Worm (Caenorhabditis elegans) whole organism, young adult: ENCODE results near the gene praf-3.

Experiments used
- F10E7.11 ChIP-seq: sonication (generic microtip); optimal IDR thresholded peaks from 2 replicates; lab custom pipeline; 2017; ENCODE audit warnings: mild to moderate bottlenecking, missing genetic modification characterization, moderate library complexity, missing compliant biosample characterization
- F22D6.2 ChIP-seq: sonication (generic microtip); optimal IDR thresholded peaks from 2 replicates; lab custom pipeline; 2016; ENCODE audit warnings: mild to moderate bottlenecking, missing genetic modification characterization, missing compliant biosample characterization
- F33H1.4 ChIP-seq: fragments of 200-800 bp; sonication (Bioruptor generic); IDR thresholded peaks from 2 replicates; pipeline ENCODE4 v1.3.6; 2022; ENCODE audit warnings: missing genetic modification reagents, missing genetic modification characterization, missing compliant biosample characterization
- F39B2.1 ChIP-seq: fragments of 200-800 bp; sonication (Bioruptor generic); IDR thresholded peaks from 2 replicates; pipeline ENCODE4 v1.3.6; 2022; ENCODE audit warnings: missing genetic modification reagents, missing genetic modification characterization, missing compliant biosample characterization
- K12H6.12 ChIP-seq: fragments of 200-800 bp; sonication (Bioruptor generic); optimal IDR thresholded peaks from 2 replicates; lab custom pipeline; 2018; ENCODE audit warnings: mild to moderate bottlenecking, missing genetic modification characterization, missing compliant biosample characterization
- T26A5.8 ChIP-seq: sonication (generic microtip); optimal IDR thresholded peaks from 2 replicates; lab custom pipeline; 2016; ENCODE audit warnings: missing genetic modification characterization, missing compliant biosample characterization
- Y53G8AR.9 ChIP-seq: fragments of 200-800 bp; sonication (Bioruptor generic); conservative IDR thresholded peaks from 2 replicates; pipeline ENCODE4 v1.3.6; 2022; ENCODE audit warnings: missing genetic modification reagents, missing genetic modification characterization, missing compliant biosample characterization
- Y56A3A.18 ChIP-seq: fragments of 200-800 bp; sonication (Bioruptor generic); IDR thresholded peaks from 2 replicates; pipeline ENCODE4 v1.3.6; 2022; ENCODE audit warnings: missing genetic modification reagents, missing genetic modification characterization, missing compliant biosample characterization
- Y67H2A.10 ChIP-seq: fragments of 200-800 bp; sonication (Bioruptor generic); conservative IDR thresholded peaks from 2 replicates; pipeline ENCODE4 v1.3.6; 2022; ENCODE audit warnings: missing genetic modification reagents, missing genetic modification characterization, missing compliant biosample characterization
- ama-1 ChIP-seq, 3 experiments: fragments of 150-350 bp in 1 of 3; sonication (generic microtip) in 2 of 3; optimal IDR thresholded peaks; 2 replicates each; lab custom pipeline; 2014 to 2018; ENCODE audit warnings: missing biosample characterization in 2 of 3, missing genetic modification characterization in 2 of 3, missing genetic modification reagents in 2 of 3
- atf-7 ChIP-seq: sonication (generic microtip); optimal IDR thresholded peaks from 2 replicates; lab custom pipeline; 2017; ENCODE audit warnings: mild to moderate bottlenecking, missing genetic modification characterization, missing compliant biosample characterization
- attf-3 ChIP-seq: fragments of 200-800 bp; sonication (Bioruptor generic); conservative IDR thresholded peaks from 2 replicates; pipeline ENCODE4 v1.3.6; 2022; ENCODE audit warnings: missing genetic modification reagents, missing genetic modification characterization, missing compliant biosample characterization
- attf-5 ChIP-seq: fragments of 200-800 bp; sonication (Bioruptor generic); optimal IDR thresholded peaks from 2 replicates; lab custom pipeline; 2018; ENCODE audit warnings: mild to moderate bottlenecking, missing genetic modification characterization, missing compliant biosample characterization
- bed-2 ChIP-seq: fragments of 200-800 bp; sonication (Bioruptor generic); IDR thresholded peaks from 2 replicates; pipeline ENCODE4 v1.3.6; 2022; ENCODE audit warnings: missing genetic modification reagents, missing genetic modification characterization, missing compliant biosample characterization
- cebp-1 ChIP-seq, 2 experiments: fragments of 200-800 bp in 1 of 2; sonication (Bioruptor generic) in 1 of 2; sonication (generic microtip) in 1 of 2; IDR thresholded peaks in 1 of 2; optimal IDR thresholded peaks in 1 of 2; 2 replicates each; pipeline versions ENCODE4 v1.3.6 to Lab custom; 2017 to 2022; ENCODE audit warnings: missing compliant biosample characterization in 2 of 2, missing genetic modification characterization in 2 of 2, mild to moderate bottlenecking in 1 of 2, missing genetic modification reagents in 1 of 2, moderate library complexity in 1 of 2
- ceh-27 ChIP-seq: fragments of 200-800 bp; sonication (Bioruptor generic); optimal IDR thresholded peaks from 2 replicates; lab custom pipeline; 2018; ENCODE audit warnings: mild to moderate bottlenecking, missing genetic modification characterization, moderate library complexity, missing compliant biosample characterization
- ceh-91 ChIP-seq: fragments of 200-800 bp; sonication (Bioruptor generic); IDR thresholded peaks from 2 replicates; pipeline ENCODE4 v1.3.6; 2022; ENCODE audit warnings: missing genetic modification reagents, missing genetic modification characterization, missing compliant biosample characterization
- dox-1 ChIP-seq: fragments of 200-800 bp; sonication (Bioruptor generic); IDR thresholded peaks from 2 replicates; pipeline ENCODE4 v1.3.6; 2022; ENCODE audit warnings: missing genetic modification reagents, missing genetic modification characterization, missing compliant biosample characterization
- dpl-1 ChIP-seq: fragments of 150-350 bp; optimal IDR thresholded peaks from 2 replicates; lab custom pipeline; 2014; ENCODE audit warnings: missing biosample characterization, missing genetic modification reagents, missing genetic modification characterization
- egl-18 ChIP-seq: fragments of 200-800 bp; sonication (Bioruptor generic); IDR thresholded peaks from 2 replicates; pipeline ENCODE4 v1.3.6; 2022; ENCODE audit warnings: missing genetic modification reagents, missing genetic modification characterization, missing compliant biosample characterization
- egl-44 ChIP-seq: fragments of 200-800 bp; sonication (Bioruptor generic); IDR thresholded peaks from 2 replicates; pipeline ENCODE4 v1.3.6; 2022; ENCODE audit warnings: missing genetic modification reagents, missing genetic modification characterization, missing compliant biosample characterization
- egrh-3 ChIP-seq: fragments of 200-800 bp; sonication (Bioruptor generic); IDR thresholded peaks from 2 replicates; pipeline ENCODE4 v1.3.6; 2022; ENCODE audit warnings: missing genetic modification reagents, missing genetic modification characterization, missing compliant biosample characterization
- gei-17 ChIP-seq: fragments of 200-800 bp; sonication (Bioruptor generic); optimal IDR thresholded peaks from 2 replicates; lab custom pipeline; 2018; ENCODE audit warnings: mild to moderate bottlenecking, missing genetic modification characterization, missing compliant biosample characterization
- hlh-12 ChIP-seq: sonication (generic microtip); optimal IDR thresholded peaks from 2 replicates; lab custom pipeline; 2016; ENCODE audit warnings: missing genetic modification characterization, missing compliant biosample characterization
- let-607 ChIP-seq, 2 experiments: fragments of 200-800 bp in 1 of 2; sonication (Bioruptor generic) in 1 of 2; sonication (generic microtip) in 1 of 2; optimal IDR thresholded peaks; 2 replicates each; lab custom pipeline; 2016 to 2018; ENCODE audit warnings: mild to moderate bottlenecking in 2 of 2, missing compliant biosample characterization in 2 of 2, missing genetic modification characterization in 2 of 2, moderate library complexity in 2 of 2, missing genotype in 1 of 2
- lin-54 ChIP-seq: fragments of 200-800 bp; sonication (Bioruptor generic); optimal IDR thresholded peaks from 2 replicates; lab custom pipeline; 2018; ENCODE audit warnings: mild to moderate bottlenecking, missing genetic modification characterization, missing compliant biosample characterization
- lir-1 ChIP-seq: fragments of 200-800 bp; sonication (Bioruptor generic); conservative IDR thresholded peaks from 2 replicates; pipeline ENCODE4 v1.3.6; 2022; ENCODE audit warnings: missing genetic modification reagents, missing genetic modification characterization, missing compliant biosample characterization
- lsl-1 ChIP-seq: fragments of 200-800 bp; sonication (Bioruptor generic); optimal IDR thresholded peaks from 2 replicates; lab custom pipeline; 2018; ENCODE audit warnings: mild to moderate bottlenecking, missing genetic modification characterization, moderate library complexity, missing compliant biosample characterization
- madf-3 ChIP-seq: fragments of 200-800 bp; sonication (Bioruptor generic); IDR thresholded peaks from 2 replicates; pipeline ENCODE4 v1.3.6; 2022; ENCODE audit warnings: missing genetic modification reagents, missing genetic modification characterization, missing compliant biosample characterization
- mcd-1 ChIP-seq: fragments of 200-800 bp; sonication (Bioruptor generic); IDR thresholded peaks from 2 replicates; pipeline ENCODE4 v1.3.6; 2022; ENCODE audit warnings: missing genetic modification reagents, missing genetic modification characterization, missing compliant biosample characterization
- mxl-1 ChIP-seq: sonication (generic microtip); optimal IDR thresholded peaks from 2 replicates; lab custom pipeline; 2016; ENCODE audit warnings: missing genetic modification characterization, missing compliant biosample characterization
- nfyb-1 ChIP-seq: fragments of 200-800 bp; sonication (Bioruptor generic); IDR thresholded peaks from 2 replicates; pipeline ENCODE4 v1.3.6; 2022; ENCODE audit warnings: missing genetic modification reagents, missing genetic modification characterization, missing compliant biosample characterization
- nhr-27 ChIP-seq: fragments of 200-800 bp; sonication (Bioruptor generic); optimal IDR thresholded peaks from 2 replicates; lab custom pipeline; 2018; ENCODE audit warnings: mild to moderate bottlenecking, missing genetic modification characterization, moderate library complexity, missing compliant biosample characterization
- nhr-90 ChIP-seq: sonication (generic microtip); optimal IDR thresholded peaks from 2 replicates; lab custom pipeline; 2016; ENCODE audit warnings: missing genotype, mild to moderate bottlenecking, missing genetic modification characterization, missing compliant biosample characterization
- pbrm-1 ChIP-seq: fragments of 200-800 bp; sonication (Bioruptor generic); IDR thresholded peaks from 2 replicates; pipeline ENCODE4 v1.3.6; 2022; ENCODE audit warnings: missing genetic modification reagents, missing genetic modification characterization, missing compliant biosample characterization
- repo-1 ChIP-seq: sonication (generic microtip); optimal IDR thresholded peaks from 2 replicates; lab custom pipeline; 2017; ENCODE audit warnings: mild to moderate bottlenecking, missing genetic modification characterization, missing compliant biosample characterization
- sea-2 ChIP-seq: fragments of 200-800 bp; sonication (Bioruptor generic); IDR thresholded peaks from 2 replicates; pipeline ENCODE4 v1.3.6; 2022; ENCODE audit warnings: missing genetic modification characterization, missing compliant biosample characterization
- snpc-1.1 ChIP-seq: sonication (generic microtip); optimal IDR thresholded peaks from 2 replicates; lab custom pipeline; 2017; ENCODE audit warnings: missing genetic modification characterization, mild to moderate bottlenecking, missing compliant biosample characterization, antibody characterized with exemption, moderate library complexity, missing genotype, missing genetic modification reagents; ENCODE audit not compliant: insufficient read depth
- snpc-1.3 ChIP-seq: sonication (generic microtip); optimal IDR thresholded peaks from 2 replicates; lab custom pipeline; 2017; ENCODE audit warnings: missing genetic modification characterization, mild to moderate bottlenecking, missing compliant biosample characterization, antibody characterized with exemption, moderate library complexity, missing genotype, missing genetic modification reagents; ENCODE audit not compliant: insufficient read depth
- snpc-3.4 ChIP-seq: sonication (generic microtip); optimal IDR thresholded peaks from 2 replicates; lab custom pipeline; 2017; ENCODE audit warnings: missing genetic modification characterization, mild to moderate bottlenecking, missing compliant biosample characterization, antibody characterized with exemption, moderate library complexity, missing genotype, missing genetic modification reagents
- tlf-1 ChIP-seq: fragments of 200-800 bp; sonication (Bioruptor generic); optimal IDR thresholded peaks from 2 replicates; lab custom pipeline; 2018; ENCODE audit warnings: mild to moderate bottlenecking, missing genetic modification characterization, missing compliant biosample characterization
- unc-130 ChIP-seq: sonication (generic microtip); optimal IDR thresholded peaks from 2 replicates; lab custom pipeline; 2016; ENCODE audit warnings: missing genetic modification reagents, missing genetic modification characterization, missing compliant biosample characterization
- unc-62 ChIP-seq: fragments of 150-350 bp; optimal IDR thresholded peaks from 2 replicates; lab custom pipeline; 2014; ENCODE audit warnings: missing biosample characterization, missing genetic modification reagents, missing genetic modification characterization
- zfh-2 ChIP-seq: fragments of 200-800 bp; sonication (Bioruptor generic); conservative IDR thresholded peaks from 2 replicates; pipeline ENCODE4 v1.3.6; 2022; ENCODE audit warnings: missing genetic modification reagents, missing genetic modification characterization, missing compliant biosample characterization
- ztf-18 ChIP-seq: sonication (generic microtip); optimal IDR thresholded peaks from 2 replicates; lab custom pipeline; 2016; ENCODE audit warnings: missing genotype, mild to moderate bottlenecking, missing genetic modification characterization, missing compliant biosample characterization
- ztf-22 ChIP-seq: fragments of 200-800 bp; sonication (Bioruptor generic); optimal IDR thresholded peaks from 2 replicates; lab custom pipeline; 2018; ENCODE audit warnings: mild to moderate bottlenecking, missing genetic modification characterization, moderate library complexity, missing compliant biosample characterization
- ztf-28 ChIP-seq: fragments of 200-800 bp; sonication (Bioruptor generic); IDR thresholded peaks from 2 replicates; pipeline ENCODE4 v1.3.6; 2022; ENCODE audit warnings: missing genetic modification reagents, missing genetic modification characterization, missing compliant biosample characterization

The praf-3 gene

DNA sequence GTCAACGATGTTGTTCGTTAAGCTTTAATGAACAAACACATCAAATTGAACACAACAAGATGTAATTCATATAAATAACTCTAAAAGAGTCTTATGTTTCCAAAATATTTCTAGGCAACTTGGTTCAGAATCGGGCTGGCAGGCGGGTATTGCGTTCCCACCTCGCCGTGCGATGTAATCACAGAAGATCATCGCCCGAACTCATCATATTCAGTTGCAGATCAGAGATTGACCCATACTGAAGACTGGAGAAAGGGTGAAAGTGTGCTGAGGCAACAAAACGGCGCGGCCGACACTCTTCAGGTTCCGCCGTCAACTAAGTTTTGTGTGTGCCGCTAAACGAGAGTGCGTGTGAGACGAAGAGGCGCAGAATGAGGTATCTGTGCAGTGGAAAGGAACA is 48.7 kb downstream of the praf-3 start (continued):
- TF ChIP-seq madf-3 (GFP tag; lab: Robert Waterston, UW): peak; percentile 88
- TF ChIP-seq lsl-1 (GFP tag; lab: Kevin White, UChicago): peak; percentile 87
- peak; percentile 84 for TF ChIP-seq mcd-1 (GFP tag; lab: Robert Waterston, UW)
- TF ChIP-seq nhr-90 (tag; lab: Kevin White, UChicago): peak; percentile 25
- TF ChIP-seq bed-2 (GFP tag; lab: Robert Waterston, UW): no peak
- TF ChIP-seq ceh-27 (GFP tag; lab: Kevin White, UChicago): no peak
- TF ChIP-seq dox-1 (GFP tag; lab: Robert Waterston, UW): peak; percentile 98; the same call in 1 of the 2 replicates
- TF ChIP-seq F22D6.2: peak; percentile 34
- TF ChIP-seq nhr-27 (tag; lab: Kevin White, UChicago): no peak
- TF ChIP-seq unc-130 (GFP tag; lab: Kevin White, UChicago): peak; percentile 74
- TF ChIP-seq snpc-1.3 (tag; lab: Kevin White, UChicago): peak; percentile 95
- TF ChIP-seq let-607 (tag; optimal IDR thresholded peaks at IDR 0.05; lab: Kevin White, UChicago): peak; percentile 33 to 72
- TF ChIP-seq ztf-28 (GFP tag; lab: Robert Waterston, UW): peak; percentile 40; the same call in 1 of the 2 replicates
- TF ChIP-seq atf-7 (tag; lab: Kevin White, UChicago): peak; percentile 47
- 0 out of 2 replicates have a peak, but pooled peaks have one; percentile 35 for TF ChIP-seq egl-18
- TF ChIP-seq pbrm-1 (GFP tag; lab: Robert Waterston, UW): peak; percentile 99
- TF ChIP-seq T26A5.8 (tag; lab: Kevin White, UChicago): no peak
- TF ChIP-seq ztf-18: peak; percentile 79
- TF ChIP-seq ztf-22: peak; percentile 60
- TF ChIP-seq ama-1 (optimal IDR thresholded peaks at IDR 0.05; lab: Kevin White, UChicago): peak; percentile 72
- TF ChIP-seq ama-1 (GFP tag; optimal IDR thresholded peaks at IDR 0.05; lab: Kevin White, UChicago): no peak
- peak; percentile 85 for TF ChIP-seq lin-54 (GFP tag; lab: Kevin White, UChicago)
- peak; percentile 58 for TF ChIP-seq gei-17 (GFP tag; lab: Kevin White, UChicago)
- TF ChIP-seq unc-62 (GFP tag; lab: Kevin White, UChicago): no peak
- TF ChIP-seq Y67H2A.10: 0 out of 2 replicates have a peak, but pooled peaks have one; percentile 39
- peak; percentile 90 for TF ChIP-seq repo-1 (tag; lab: Kevin White, UChicago)
- peak; percentile 53; the same call in 1 of the 2 replicates for TF ChIP-seq lir-1 (GFP tag; lab: Robert Waterston, UW)
- TF ChIP-seq Y56A3A.18 (GFP tag; lab: Robert Waterston, UW): peak; percentile 85
- peak; percentile 59 for TF ChIP-seq F10E7.11 (tag; lab: Kevin White, UChicago)
- TF ChIP-seq egl-44 (GFP tag; lab: Robert Waterston, UW): peak; percentile 26; the same call in 1 of the 2 replicates
- TF ChIP-seq ceh-91 (GFP tag; lab: Robert Waterston, UW): peak; percentile 69
- TF ChIP-seq hlh-12 (tag; lab: Kevin White, UChicago): no peak
- peak; percentile 99 for TF ChIP-seq snpc-1.1 (tag; lab: Kevin White, UChicago)
- peak; percentile 57 for TF ChIP-seq attf-5 (GFP tag; lab: Kevin White, UChicago)
- peak; percentile 84 for TF ChIP-seq tlf-1
- peak; percentile 71 for TF ChIP-seq egrh-3 (GFP tag; lab: Robert Waterston, UW)
- peak; percentile 66 for TF ChIP-seq K12H6.12
- TF ChIP-seq zfh-2: no peak
- peak; percentile 81 for TF ChIP-seq F33H1.4 (GFP tag; lab: Robert Waterston, UW)
- TF ChIP-seq dpl-1 (GFP tag; lab: Kevin White, UChicago): no peak
- TF ChIP-seq nfyb-1: peak; percentile 95
- peak; percentile 87 for TF ChIP-seq Y53G8AR.9 (GFP tag; lab: Robert Waterston, UW)
- TF ChIP-seq mxl-1: no peak
- TF ChIP-seq sea-2 (GFP tag; lab: Robert Waterston, UW): no peak
- TF ChIP-seq F39B2.1 (GFP tag; lab: Robert Waterston, UW): peak; percentile 74
- peak; percentile 65 for TF ChIP-seq attf-3 (GFP tag; lab: Robert Waterston, UW)
- TF ChIP-seq snpc-3.4 (tag; lab: Kevin White, UChicago): peak; percentile 98
- TF ChIP-seq cebp-1 (GFP tag; IDR thresholded peaks at IDR 0.05; lab: Robert Waterston, UW): no peak
- no peak for TF ChIP-seq cebp-1 (tag; optimal IDR thresholded peaks at IDR 0.05; lab: Kevin White, UChicago)
